Worm (Caenorhabditis elegans) whole organism, L1 larva: ENCODE data around the gene bus-2.

ENCODE experiments used
- aha-1 ChIP-seq: fragments of 150-350 bp; optimal IDR thresholded peaks from 2 replicates; lab custom pipeline; 2014; ENCODE audit warnings: missing biosample characterization, missing genetic modification characterization
- alr-1 ChIP-seq: fragments of 200-800 bp; sonication (Bioruptor generic); optimal IDR thresholded peaks from 2 replicates; lab custom pipeline; 2018; ENCODE audit warnings: borderline replicate concordance, mild to moderate bottlenecking, missing genetic modification characterization, missing compliant biosample characterization
- aly-2 ChIP-seq: fragments of 150-350 bp; optimal IDR thresholded peaks from 2 replicates; lab custom pipeline; 2014; ENCODE audit warnings: missing biosample characterization, missing genetic modification characterization
- ama-1 ChIP-seq: fragments of 150-350 bp; optimal IDR thresholded peaks from 2 replicates; lab custom pipeline; 2014
- efl-3 ChIP-seq: fragments of 200-800 bp; sonication (Bioruptor generic); optimal IDR thresholded peaks from 2 replicates; lab custom pipeline; 2018; ENCODE audit warnings: mild to moderate bottlenecking, missing genetic modification characterization, missing compliant biosample characterization
- egl-27 ChIP-seq, 2 experiments: fragments of 150-350 bp in 1 of 2; sonication (generic microtip); optimal IDR thresholded peaks; 3 replicates each; lab custom pipeline; 2017 to 2018; ENCODE audit warnings: missing biosample characterization in 2 of 2, missing genetic modification characterization in 2 of 2, missing genetic modification reagents in 2 of 2
- fkh-10 ChIP-seq: sonication (generic microtip); optimal IDR thresholded peaks from 2 replicates; lab custom pipeline; 2017; ENCODE audit warnings: missing biosample characterization, missing genetic modification reagents, missing genetic modification characterization
- isw-1 ChIP-seq: fragments of 200-800 bp; sonication (Bioruptor generic); IDR thresholded peaks from 2 replicates; pipeline ENCODE4 v1.3.6; 2022; ENCODE audit warnings: missing genetic modification characterization, missing compliant biosample characterization
- snpc-4 ChIP-seq: fragments of 150-350 bp; optimal IDR thresholded peaks from 2 replicates; lab custom pipeline; 2014; ENCODE audit warnings: missing biosample characterization, missing genetic modification characterization
- unc-130 ChIP-seq: fragments of 150-350 bp; optimal IDR thresholded peaks from 2 replicates; lab custom pipeline; 2017; ENCODE audit warnings: missing biosample characterization, missing genetic modification characterization, inconsistent platforms
- unc-86 ChIP-seq: sonication (generic microtip); optimal IDR thresholded peaks from 2 replicates; lab custom pipeline; 2016; ENCODE audit warnings: missing genetic modification characterization, missing compliant biosample characterization
- zag-1 ChIP-seq: fragments of 150-350 bp; optimal IDR thresholded peaks from 2 replicates; lab custom pipeline; 2014; ENCODE audit warnings: missing biosample characterization, missing genetic modification characterization
- ztf-4 ChIP-seq: fragments of 150-350 bp; optimal IDR thresholded peaks from 2 replicates; lab custom pipeline; 2014; ENCODE audit warnings: missing biosample characterization, missing genetic modification characterization

DNA sequence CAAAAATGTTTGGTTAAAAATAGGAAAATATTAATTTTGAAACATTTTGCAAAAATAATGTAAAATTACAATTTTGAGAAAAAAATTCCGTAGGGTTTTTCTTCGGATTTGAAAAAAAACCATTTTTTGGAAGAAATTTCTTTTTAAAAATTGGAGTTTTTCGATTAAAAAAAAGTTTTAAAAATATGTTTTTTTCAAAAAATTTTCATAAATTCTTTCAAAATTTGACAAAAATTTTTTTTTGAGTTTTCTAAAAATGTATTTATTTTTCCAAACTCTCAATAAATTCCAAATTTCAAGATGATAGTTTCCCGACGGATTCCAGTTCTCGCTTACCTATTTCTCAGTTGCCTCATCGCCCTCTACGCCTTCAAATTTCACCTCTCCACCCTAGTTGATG is at the start of gene bus-2:
- TF ChIP-seq egl-27 (tag; optimal IDR thresholded peaks at IDR 0.05; lab: Kevin White, UChicago) (no peak), aly-2 (no peak), unc-86 (tag; lab: Kevin White, UChicago) (no peak), snpc-4 (tag; lab: Kevin White, UChicago) (no peak), isw-1 (GFP tag; lab: Robert Waterston, UW) (no peak), zag-1 (no peak), ztf-4 (no peak), unc-130 (tag; lab: Kevin White, UChicago) (no peak), alr-1 (no peak), efl-3 (no peak), ama-1 (no peak), aha-1 (tag; lab: Kevin White, UChicago) (no peak), fkh-10 (GFP tag; lab: Kevin White, UChicago) (no peak)
